Fruit fly (Drosophila melanogaster): ENCODE results near the gene Axn.

Axn gene

DNA sequence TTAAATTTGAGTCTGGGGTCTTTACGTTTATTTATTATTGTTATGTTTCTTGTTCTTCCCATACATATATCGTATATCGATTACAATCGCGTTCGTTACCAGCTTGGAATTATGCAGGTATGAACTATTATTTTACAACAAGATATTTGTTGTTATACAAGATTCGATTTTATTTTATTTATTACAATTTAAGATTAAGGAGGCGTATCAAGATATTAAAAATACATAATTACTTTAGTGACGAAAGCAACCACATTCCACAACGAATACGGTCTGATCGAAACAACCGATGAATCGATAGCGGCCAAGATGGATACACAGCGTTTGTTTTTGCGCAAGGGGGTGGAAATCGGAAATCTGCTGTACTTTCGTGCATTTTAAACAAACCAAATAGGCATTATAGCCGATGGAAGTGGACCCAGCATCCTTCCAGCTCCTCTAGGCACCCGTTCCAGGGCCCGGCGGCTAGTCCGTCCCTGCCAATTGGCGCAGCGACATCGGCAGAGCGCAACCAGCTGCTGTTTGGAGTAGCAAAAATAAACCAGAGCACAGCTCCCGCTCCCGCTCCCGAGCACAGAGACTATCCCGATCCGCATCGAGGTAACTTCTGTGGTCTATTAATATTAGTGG, 24.9 kb upstream of the Axn start, which contains the start of the genes CG15525 and CG11504 (continued):
- TF ChIP-seq sug (tag; optimal IDR thresholded peaks at IDR 0.05) (no peak), bbx (GFP tag; IDR thresholded peaks at IDR 0.05; ENCODE audit: partially characterized antibody) (peak; percentile 72), Adf1 (GFP tag; IDR thresholded peaks at IDR 0.05) (no peak), CG8924 (tag; optimal IDR thresholded peaks at IDR 0.05) (peak; percentile 57), bowl (GFP tag; IDR thresholded peaks at IDR 0.05) (no peak), CG16863 (GFP tag; optimal IDR thresholded peaks at IDR 0.05) (peak; percentile 17), Mad (GFP tag; optimal IDR thresholded peaks at IDR 0.05) (peak; percentile 50), ERR (GFP tag; optimal IDR thresholded peaks at IDR 0.05) (peak; percentile 10), Hr39 (optimal IDR thresholded peaks at IDR 0.05) (no peak), sima (GFP tag; optimal IDR thresholded peaks at IDR 0.05) (no peak), CG12104 (GFP tag; optimal IDR thresholded peaks at IDR 0.05) (no peak), gro (GFP tag; optimal IDR thresholded peaks at IDR 0.05) (peak; percentile 53), PHDP (tag; optimal IDR thresholded peaks at IDR 0.05) (no peak), CrebB (tag; optimal IDR thresholded peaks at IDR 0.05) (no peak), CG10267 (tag; optimal IDR thresholded peaks at IDR 0.05) (peak; percentile 49), CG31441 (GFP tag; IDR thresholded peaks at IDR 0.05) (no peak), HLH54F (GFP tag; optimal IDR thresholded peaks at IDR 0.05) (peak; percentile 47), CG15601 (tag; optimal IDR thresholded peaks at IDR 0.05) (peak; percentile 29), CG7963 (GFP tag; IDR thresholded peaks at IDR 0.05; ENCODE audit: partially characterized antibody) (peak; percentile 54; the same call in 2 of the 3 replicates), CG17612 (GFP tag; IDR thresholded peaks at IDR 0.05) (no peak), CG18476 (GFP tag; optimal IDR thresholded peaks at IDR 0.05) (peak; percentile 47), CG17385 (GFP tag; optimal IDR thresholded peaks at IDR 0.05) (peak; percentile 92), al (GFP tag; IDR thresholded peaks at IDR 0.05) (peak; percentile 50), bcd (GFP tag; optimal IDR thresholded peaks at IDR 0.05) (no peak), repo (GFP tag; optimal IDR thresholded peaks at IDR 0.05) (no peak), exex (tag; optimal IDR thresholded peaks at IDR 0.05) (no peak), CG11085 (GFP tag; IDR thresholded peaks at IDR 0.05) (0 out of 2 replicates have a peak, but pooled peaks have one; percentile 9), Dbx (GFP tag; IDR thresholded peaks at IDR 0.05) (peak; percentile 69; the same call in 2 of the 3 replicates), psq (GFP tag; optimal IDR thresholded peaks at IDR 0.05) (no peak), nau (GFP tag; optimal IDR thresholded peaks at IDR 0.05) (no peak), CG12942 (GFP tag; optimal IDR thresholded peaks at IDR 0.05) (peak; percentile 26), unc-4 (GFP tag; IDR thresholded peaks at IDR 0.05; ENCODE audit: partially characterized antibody) (peak; percentile 91), CG12391 (tag; optimal IDR thresholded peaks at IDR 0.05) (peak; percentile 78), Trl (optimal IDR thresholded peaks at IDR 0.05) (no peak), Trl (GFP tag; optimal IDR thresholded peaks at IDR 0.05) (no peak), CG9797 (GFP tag; optimal IDR thresholded peaks at IDR 0.05) (peak; percentile 69), vvl (GFP tag; IDR thresholded peaks at IDR 0.05) (peak; percentile 62; the same call in 1 of the 2 replicates), lmd (GFP tag; IDR thresholded peaks at IDR 0.05) (0 out of 2 replicates have a peak, but pooled peaks have one; percentile 33), Sox100B (GFP tag; optimal IDR thresholded peaks at IDR 0.05) (no peak), cato (GFP tag; optimal IDR thresholded peaks at IDR 0.05; ENCODE audit: borderline replicate concordance) (no peak), CG18764 (GFP tag; optimal IDR thresholded peaks at IDR 0.05) (peak; percentile 19), CG13424 (tag; optimal IDR thresholded peaks at IDR 0.05) (peak; percentile 39), sens (GFP tag) (peak; percentile 96), B-H1 (GFP tag; IDR thresholded peaks at IDR 0.05) (no peak), odd (GFP tag; optimal IDR thresholded peaks at IDR 0.05) (no peak), ash1 (GFP tag; optimal IDR thresholded peaks at IDR 0.05) (no peak), nom (GFP tag; optimal IDR thresholded peaks at IDR 0.05) (no peak), fd64A (GFP tag; optimal IDR thresholded peaks at IDR 0.05) (no peak), kay (GFP tag; optimal IDR thresholded peaks at IDR 0.05) (peak; percentile 14), CG2199 (GFP tag; IDR thresholded peaks at IDR 0.05) (no peak), CG11560 (tag; IDR thresholded peaks at IDR 0.05) (peak; percentile 59; the same call in 2 of the 3 replicates)

Data from whole organism, embryonic.